Worm (Caenorhabditis elegans): ENCODE results near the gene K07F5.15.

Gene K07F5.15

DNA sequence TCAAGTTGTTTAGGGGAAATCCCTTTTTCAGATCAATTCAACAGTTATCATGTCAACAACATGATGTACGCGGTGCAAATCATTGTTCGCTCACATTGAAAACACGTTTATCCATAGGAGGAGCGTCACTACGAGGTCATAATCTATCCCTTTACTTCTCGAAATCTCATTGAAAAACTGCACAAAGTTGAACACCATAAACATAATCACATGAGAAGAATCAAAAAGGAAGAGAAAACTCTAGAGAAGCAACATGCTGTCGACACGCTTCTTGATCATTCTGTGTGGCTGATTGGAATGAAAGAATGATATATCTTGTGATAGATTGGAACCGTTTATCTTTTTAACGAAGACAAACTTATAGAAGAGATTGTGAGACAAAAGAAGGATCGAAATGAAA, 3.0 kb downstream of the K07F5.15 start (continued):
- TF ChIP-seq cey-2 (tag; optimal IDR thresholded peaks at IDR 0.05; ENCODE audit: borderline replicate concordance, insufficient read depth), result peak; percentile 94
- no peak for TF ChIP-seq arid-1 (GFP tag; conservative IDR thresholded peaks at IDR 0.05)
- no peak for TF ChIP-seq Y5F2A.4 (GFP tag; optimal IDR thresholded peaks at IDR 0.05)
- TF ChIP-seq zfp-3 (GFP tag; conservative IDR thresholded peaks at IDR 0.05), result no peak
- TF ChIP-seq fkh-10 (GFP tag; optimal IDR thresholded peaks at IDR 0.05), result no peak
- TF ChIP-seq dve-1 (tag; optimal IDR thresholded peaks at IDR 0.05; ENCODE audit: insufficient read depth), result peak; percentile 6
- no peak for TF ChIP-seq nhr-76 (tag; optimal IDR thresholded peaks at IDR 0.05)
- peak; percentile 41 for TF ChIP-seq mes-2 (tag; optimal IDR thresholded peaks at IDR 0.05; ENCODE audit: poor library complexity, severe bottlenecking)
- no peak for TF ChIP-seq saeg-2 (GFP tag; IDR thresholded peaks at IDR 0.05)
- peak; percentile 29 for TF ChIP-seq T20F7.1 (GFP tag; optimal IDR thresholded peaks at IDR 0.05)
- TF ChIP-seq mdl-1 (tag; optimal IDR thresholded peaks at IDR 0.05), result peak in 1 of 2 experiments; percentile 72
- no peak for TF ChIP-seq lir-3 (tag; optimal IDR thresholded peaks at IDR 0.05)
- TF ChIP-seq pqm-1 (tag; optimal IDR thresholded peaks at IDR 0.05), result no peak
- TF ChIP-seq egl-27 (tag; optimal IDR thresholded peaks at IDR 0.05), result no peak
- peak; percentile 98 for TF ChIP-seq nhr-48 (tag; optimal IDR thresholded peaks at IDR 0.05)
- TF ChIP-seq F10B5.3 (tag; optimal IDR thresholded peaks at IDR 0.05), result no peak
- TF ChIP-seq mdt-29 (GFP tag; IDR thresholded peaks at IDR 0.05), result peak; percentile 90
- no peak for TF ChIP-seq zip-2 (tag; optimal IDR thresholded peaks at IDR 0.05)
- no peak for TF ChIP-seq jun-1 (tag; optimal IDR thresholded peaks at IDR 0.05)
- TF ChIP-seq ces-1 (GFP tag; optimal IDR thresholded peaks at IDR 0.05), result no peak
- no peak for TF ChIP-seq D1046.2 (GFP tag; IDR thresholded peaks at IDR 0.05)
- no peak for TF ChIP-seq F26F4.8 (GFP tag; conservative IDR thresholded peaks at IDR 0.05)
- TF ChIP-seq nhr-28 (tag; optimal IDR thresholded peaks at IDR 0.05), result peak; percentile 92
- no peak for TF ChIP-seq Y75B8A.6 (GFP tag; IDR thresholded peaks at IDR 0.05)
- TF ChIP-seq rbr-2 (tag; optimal IDR thresholded peaks at IDR 0.05), result no peak
- peak; percentile 90 for TF ChIP-seq hlh-11 (tag; optimal IDR thresholded peaks at IDR 0.05)
- TF ChIP-seq aha-1 (tag), result peak; percentile 92
- peak; percentile 75 for TF ChIP-seq gei-8 (GFP tag; optimal IDR thresholded peaks at IDR 0.05)
- TF ChIP-seq lin-29 (GFP tag; IDR thresholded peaks at IDR 0.05), result no peak
- TF ChIP-seq nhr-77 (tag; optimal IDR thresholded peaks at IDR 0.05), result peak; percentile 12
- TF ChIP-seq nhr-11 (tag; optimal IDR thresholded peaks at IDR 0.05), result peak; percentile 58
- TF ChIP-seq lim-7 (GFP tag; IDR thresholded peaks at IDR 0.05), result no peak
- peak; percentile 5 to 79 for TF ChIP-seq lsy-2 (tag; optimal IDR thresholded peaks at IDR 0.05)
- no peak for TF ChIP-seq ztf-7 (tag; optimal IDR thresholded peaks at IDR 0.05)

DNA sequence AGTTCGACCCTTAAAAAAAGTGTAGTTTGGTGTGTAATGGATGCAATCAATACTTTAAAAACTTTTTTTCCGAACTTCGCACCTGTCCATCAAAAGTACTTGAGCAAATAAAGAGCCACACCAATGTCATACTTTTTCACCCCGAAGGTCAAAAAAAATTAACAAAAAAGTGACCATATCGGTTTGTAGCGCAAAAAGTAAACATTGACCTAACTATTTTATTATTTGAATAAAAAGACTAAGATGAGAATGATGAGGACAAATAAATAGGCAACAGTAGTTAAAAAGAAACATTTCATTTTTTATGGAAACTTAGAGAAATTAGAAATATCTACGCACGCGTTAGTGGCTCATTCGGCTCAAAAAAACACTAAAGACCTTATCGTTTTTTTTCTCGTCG, 4.5 kb downstream of the K07F5.15 start:
- TF ChIP-seq nhr-41 (GFP tag; IDR thresholded peaks at IDR 0.05) (no peak), ces-1 (GFP tag; optimal IDR thresholded peaks at IDR 0.05) (no peak)

DNA sequence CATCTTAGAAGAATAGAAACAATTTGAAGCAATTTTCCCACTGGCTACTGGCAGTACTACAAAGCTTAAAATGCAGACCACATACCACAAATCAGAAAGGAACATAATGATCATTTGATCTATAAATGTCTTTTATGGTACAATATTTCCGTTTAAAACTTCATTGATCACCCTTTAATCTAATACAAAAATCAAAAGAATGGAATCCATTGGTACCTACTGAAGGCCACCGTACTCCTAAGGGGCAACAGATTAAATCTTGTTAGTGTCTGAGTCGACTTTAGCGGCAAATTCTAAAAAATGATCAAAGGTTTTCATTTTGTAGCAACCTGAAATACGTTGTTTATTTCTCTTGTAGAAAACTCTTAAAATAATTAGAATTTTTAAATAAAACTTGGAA, 7.3 kb downstream of the K07F5.15 start:
- TF ChIP-seq ceh-62 (tag; optimal IDR thresholded peaks at IDR 0.05) (no peak), D1046.2 (GFP tag; IDR thresholded peaks at IDR 0.05) (no peak), lin-29 (GFP tag; IDR thresholded peaks at IDR 0.05) (no peak), pqm-1 (tag; optimal IDR thresholded peaks at IDR 0.05) (no peak), mdt-29 (GFP tag; IDR thresholded peaks at IDR 0.05) (no peak), lsy-2 (tag; optimal IDR thresholded peaks at IDR 0.05) (no peak), cey-2 (tag; optimal IDR thresholded peaks at IDR 0.05; ENCODE audit: borderline replicate concordance, insufficient read depth) (no peak), snpc-4 (tag; optimal IDR thresholded peaks at IDR 0.05) (no peak), fkh-10 (GFP tag; optimal IDR thresholded peaks at IDR 0.05) (no peak), hlh-11 (tag; optimal IDR thresholded peaks at IDR 0.05) (no peak), ceh-44 (GFP tag; IDR thresholded peaks at IDR 0.05) (no peak), Y5F2A.4 (GFP tag; optimal IDR thresholded peaks at IDR 0.05) (no peak), arid-1 (GFP tag; conservative IDR thresholded peaks at IDR 0.05) (no peak), pha-4 (GFP tag; IDR thresholded peaks at IDR 0.05) (no peak), pha-4 (tag; optimal IDR thresholded peaks at IDR 0.05) (no peak), lin-1 (GFP tag; IDR thresholded peaks at IDR 0.05) (no peak), ama-1 (optimal IDR thresholded peaks at IDR 0.05) (no peak), zfp-3 (GFP tag; conservative IDR thresholded peaks at IDR 0.05) (no peak), T26A8.4 (GFP tag; IDR thresholded peaks at IDR 0.05) (no peak)
